Worm (Caenorhabditis elegans) whole organism, L4 larva: ENCODE results near the gene H12I13.1.
A peak's percentile ranks its signal among the peaks of the same experiment; 100 is the strongest.

Experiments used
- Y105C5A.15 ChIP-seq: fragments of 200-800 bp; sonication (Bioruptor generic); IDR thresholded peaks from 2 replicates; pipeline ENCODE4 v1.3.6; 2022; ENCODE audit warnings: missing genetic modification characterization, missing compliant biosample characterization
- ZK546.5 ChIP-seq, 2 experiments: sonication (generic microtip); optimal IDR thresholded peaks; 2 replicates each; lab custom pipeline; 2017; ENCODE audit warnings: missing biosample characterization in 2 of 2, missing genetic modification characterization in 2 of 2
- aly-2 ChIP-seq: sonication (generic microtip); optimal IDR thresholded peaks from 2 replicates; lab custom pipeline; 2018; ENCODE audit warnings: missing biosample characterization, missing genetic modification characterization
- ama-1 ChIP-seq: fragments of 150-350 bp; optimal IDR thresholded peaks from 2 replicates; lab custom pipeline; 2014; ENCODE audit warnings: inconsistent platforms, mixed read lengths
- ceh-44 ChIP-seq: fragments of 200-800 bp; sonication (Bioruptor generic); IDR thresholded peaks from 2 replicates; pipeline ENCODE4 v1.3.6; 2022; ENCODE audit warnings: missing genetic modification reagents, missing genetic modification characterization, missing compliant biosample characterization
- ces-1 ChIP-seq: fragments of 150-350 bp; sonication (generic microtip); optimal IDR thresholded peaks from 4 replicates; lab custom pipeline; 2014; ENCODE audit warnings: missing biosample characterization, missing genetic modification reagents, missing genetic modification characterization
- daf-16 ChIP-seq, 3 experiments: sonication (generic microtip); optimal IDR thresholded peaks; 2 replicates each; lab custom pipeline; 2016 to 2017; ENCODE audit warnings: missing genetic modification characterization in 3 of 3, missing genetic modification reagents in 3 of 3, mild to moderate bottlenecking in 2 of 3, missing compliant biosample characterization in 2 of 3, missing biosample characterization in 1 of 3, moderate library complexity in 1 of 3
- egl-27 ChIP-seq: sonication (generic microtip); optimal IDR thresholded peaks from 3 replicates; lab custom pipeline; 2017; ENCODE audit warnings: missing biosample characterization, missing genetic modification reagents, missing genetic modification characterization
- fos-1 ChIP-seq: fragments of 150-350 bp; optimal IDR thresholded peaks from 2 replicates; lab custom pipeline; 2014; ENCODE audit warnings: missing biosample characterization, missing genetic modification characterization
- lin-13 ChIP-seq: fragments of 150-350 bp; optimal IDR thresholded peaks from 2 replicates; lab custom pipeline; 2014; ENCODE audit warnings: missing biosample characterization, missing genetic modification reagents, missing genetic modification characterization
- nhr-25 ChIP-seq: sonication (generic microtip); optimal IDR thresholded peaks from 2 replicates; lab custom pipeline; 2017; ENCODE audit warnings: missing genetic modification characterization, mild to moderate bottlenecking, missing compliant biosample characterization, antibody characterized with exemption, moderate library complexity, borderline replicate concordance; ENCODE audit not compliant: insufficient read depth
- nhr-77 ChIP-seq: fragments of 150-350 bp; optimal IDR thresholded peaks from 2 replicates; lab custom pipeline; 2014; ENCODE audit warnings: missing biosample characterization, missing genetic modification characterization
- set-16 ChIP-seq: fragments of 200-800 bp; sonication (Bioruptor generic); IDR thresholded peaks from 2 replicates; pipeline ENCODE4 v1.3.6; 2022; ENCODE audit warnings: missing genetic modification reagents, missing genetic modification characterization, missing compliant biosample characterization
- ztf-7 ChIP-seq: fragments of 150-350 bp; optimal IDR thresholded peaks from 2 replicates; lab custom pipeline; 2014; ENCODE audit warnings: missing biosample characterization, missing genetic modification characterization

ce11 chrII:6049546-6049945, 17.4 kb downstream of the H12I13.1 start:
- TF ChIP-seq Y105C5A.15 (GFP tag; lab: Robert Waterston, UW) (no peak), set-16 (GFP tag; lab: Robert Waterston, UW) (no peak), ces-1 (no peak), ama-1 (lab: Kevin White, UChicago) (no peak), ceh-44 (GFP tag; lab: Robert Waterston, UW) (no peak), nhr-25 (no peak), daf-16 (GFP tag; optimal IDR thresholded peaks at IDR 0.05; lab: Kevin White, UChicago) (no peak), daf-16 (tag; optimal IDR thresholded peaks at IDR 0.05; lab: Kevin White, UChicago) (peak; percentile 39), ZK546.5 (tag; optimal IDR thresholded peaks at IDR 0.05; lab: Kevin White, UChicago) (no peak), aly-2 (tag; lab: Kevin White, UChicago) (no peak), egl-27 (no peak), fos-1 (tag; lab: Kevin White, UChicago) (no peak), lin-13 (GFP tag; lab: Kevin White, UChicago) (no peak), nhr-77 (tag; lab: Kevin White, UChicago) (peak; percentile 31), ztf-7 (tag; lab: Kevin White, UChicago) (no peak)
